Worm (Caenorhabditis elegans): ENCODE measurements around the gene F56F11.1.

ce11 chrIII:2920866-2921265 lies 29.3 kb downstream of the F56F11.1 start:
- TF ChIP-seq sma-9 (GFP tag; optimal IDR thresholded peaks at IDR 0.05) (no peak), sma-9 (tag; optimal IDR thresholded peaks at IDR 0.05) (no peak), nhr-237 (tag; optimal IDR thresholded peaks at IDR 0.05) (no peak), blmp-1 (tag; optimal IDR thresholded peaks at IDR 0.05; ENCODE audit: insufficient read depth) (no peak), egl-27 (tag; optimal IDR thresholded peaks at IDR 0.05) (no peak), nhr-10 (tag; optimal IDR thresholded peaks at IDR 0.05) (no peak), lin-13 (GFP tag; optimal IDR thresholded peaks at IDR 0.05) (no peak), nhr-77 (tag; optimal IDR thresholded peaks at IDR 0.05) (no peak), ama-1 (optimal IDR thresholded peaks at IDR 0.05) (no peak), snpc-4 (tag; optimal IDR thresholded peaks at IDR 0.05) (no peak), F13H6.1 (tag; optimal IDR thresholded peaks at IDR 0.05) (no peak), unc-62 (GFP tag; optimal IDR thresholded peaks at IDR 0.05) (no peak), ztf-1 (GFP tag; conservative IDR thresholded peaks at IDR 0.05) (no peak), elt-3 (tag; optimal IDR thresholded peaks at IDR 0.05) (no peak), Y55F3AM.14 (GFP tag; optimal IDR thresholded peaks at IDR 0.05) (no peak)
